Worm (Caenorhabditis elegans): ENCODE data around the gene srg-11.

DNA sequence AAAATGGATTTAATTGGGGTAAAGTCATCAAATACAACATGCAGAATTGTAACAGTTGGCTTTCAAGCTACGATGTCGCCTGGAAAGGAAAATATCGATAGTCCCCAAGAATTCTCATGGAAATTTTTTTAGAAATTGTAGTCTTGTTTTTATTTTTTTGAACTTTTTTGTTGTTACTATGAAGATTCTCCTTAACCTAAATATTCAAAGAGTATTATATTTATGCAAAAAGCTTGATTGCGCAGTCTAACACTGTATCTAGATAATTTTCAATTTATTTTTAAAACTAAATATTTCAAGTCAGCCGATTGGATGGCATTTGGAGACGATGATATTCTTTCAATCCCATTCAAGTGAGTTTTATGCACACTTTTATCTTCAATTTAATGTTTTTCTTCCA lies 25.4 kb downstream of the srg-11 start, which contains the start of gene pgap-2:
- TF ChIP-seq lin-13 (GFP tag; optimal IDR thresholded peaks at IDR 0.05) (no peak), fkh-10 (GFP tag; optimal IDR thresholded peaks at IDR 0.05) (no peak)
